Worm (Caenorhabditis elegans) whole organism, young adult: ENCODE measurements around the gene Y54F10AR.1.

ENCODE experiments used
- F37B4.10 ChIP-seq: fragments of 200-800 bp; sonication (Bioruptor generic); IDR thresholded peaks from 2 replicates; pipeline ENCODE4 v1.3.6; 2022; ENCODE audit warnings: missing genetic modification characterization, missing compliant biosample characterization
- attf-6 ChIP-seq: fragments of 200-800 bp; sonication (Bioruptor generic); IDR thresholded peaks from 2 replicates; pipeline ENCODE4 v1.3.6; 2022; ENCODE audit warnings: missing genetic modification reagents, missing genetic modification characterization, missing compliant biosample characterization
- ceh-100 ChIP-seq: fragments of 200-800 bp; sonication (Bioruptor generic); IDR thresholded peaks from 2 replicates; pipeline ENCODE4 v1.3.6; 2022; ENCODE audit warnings: missing genetic modification reagents, missing genetic modification characterization, missing compliant biosample characterization
- ceh-79 ChIP-seq: sonication (generic microtip); optimal IDR thresholded peaks from 2 replicates; lab custom pipeline; 2017; ENCODE audit warnings: mild to moderate bottlenecking, missing genetic modification characterization, missing compliant biosample characterization
- ceh-91 ChIP-seq: fragments of 200-800 bp; sonication (Bioruptor generic); IDR thresholded peaks from 2 replicates; pipeline ENCODE4 v1.3.6; 2022; ENCODE audit warnings: missing genetic modification reagents, missing genetic modification characterization, missing compliant biosample characterization
- dox-1 ChIP-seq: fragments of 200-800 bp; sonication (Bioruptor generic); IDR thresholded peaks from 2 replicates; pipeline ENCODE4 v1.3.6; 2022; ENCODE audit warnings: missing genetic modification reagents, missing genetic modification characterization, missing compliant biosample characterization
- lin-35 ChIP-seq, 3 experiments: fragments of 150-350 bp in 2 of 3; sonication (generic microtip) in 1 of 3; optimal IDR thresholded peaks; 2 replicates each; lab custom pipeline; 2014 to 2018; ENCODE audit warnings: missing biosample characterization in 3 of 3, missing genetic modification characterization in 3 of 3, missing genetic modification reagents in 3 of 3
- nhr-90 ChIP-seq: sonication (generic microtip); optimal IDR thresholded peaks from 2 replicates; lab custom pipeline; 2016; ENCODE audit warnings: missing genotype, mild to moderate bottlenecking, missing genetic modification characterization, missing compliant biosample characterization
- pha-4 ChIP-seq: fragments of 150-350 bp; sonication (generic microtip); optimal IDR thresholded peaks from 2 replicates; lab custom pipeline; 2014; ENCODE audit warnings: missing biosample characterization, missing genetic modification reagents, missing genetic modification characterization
- rec-8 ChIP-seq, 2 experiments: sonication (generic microtip); optimal IDR thresholded peaks; 2 replicates each; lab custom pipeline; 2016; ENCODE audit warnings: mild to moderate bottlenecking in 2 of 2, missing genetic modification characterization in 2 of 2, missing genetic modification reagents in 2 of 2, missing genotype in 2 of 2, missing biosample characterization in 1 of 2, missing compliant biosample characterization in 1 of 2, moderate library complexity in 1 of 2
- rpc-1 ChIP-seq, 2 experiments: fragments of 150-350 bp in 1 of 2; sonication (generic microtip) in 1 of 2; optimal IDR thresholded peaks; 2 replicates each; lab custom pipeline; 2014 to 2018; ENCODE audit warnings: missing biosample characterization in 1 of 2, missing genetic modification characterization in 1 of 2, missing genetic modification reagents in 1 of 2, missing genotype in 1 of 2
- somi-1 ChIP-seq: fragments of 200-800 bp; sonication (Bioruptor generic); optimal IDR thresholded peaks from 2 replicates; lab custom pipeline; 2018; ENCODE audit warnings: mild to moderate bottlenecking, missing genetic modification characterization, missing compliant biosample characterization
- unc-130 ChIP-seq: sonication (generic microtip); optimal IDR thresholded peaks from 2 replicates; lab custom pipeline; 2016; ENCODE audit warnings: missing genetic modification reagents, missing genetic modification characterization, missing compliant biosample characterization

DNA sequence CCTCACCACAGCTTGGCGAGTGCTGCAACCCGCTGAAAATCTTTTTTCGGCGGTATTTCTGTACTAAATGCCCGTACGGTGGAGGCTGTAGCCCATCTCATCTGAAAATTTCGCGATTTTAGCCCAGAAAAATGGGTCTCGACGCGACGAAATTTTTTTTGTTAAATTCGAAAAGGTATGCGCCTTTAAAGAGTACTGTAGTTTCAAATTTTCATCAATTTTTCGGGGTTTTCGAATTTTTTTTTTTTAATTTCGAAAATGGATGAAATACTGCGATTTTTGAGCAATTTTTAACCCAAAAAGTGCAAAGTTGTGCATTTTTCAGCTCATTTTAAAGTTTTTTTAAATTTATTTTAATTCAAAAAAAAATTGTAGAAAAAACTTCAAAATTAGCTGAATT, 4.0 kb downstream of the Y54F10AR.1 start, which contains the start of gene Y54F10AR.2:
- TF ChIP-seq dox-1 = no peak
- no peak for TF ChIP-seq unc-130
- no peak for TF ChIP-seq somi-1
- no peak for TF ChIP-seq pha-4
- TF ChIP-seq ceh-79 (tag; lab: Kevin White, UChicago) = no peak
- no peak for TF ChIP-seq attf-6
- no peak for TF ChIP-seq ceh-100 (GFP tag; lab: Robert Waterston, UW)
- TF ChIP-seq rec-8 (tag; optimal IDR thresholded peaks at IDR 0.05; lab: Kevin White, UChicago) = no peak
- no peak for TF ChIP-seq ceh-91 (GFP tag; lab: Robert Waterston, UW)
- TF ChIP-seq lin-35 (GFP tag; optimal IDR thresholded peaks at IDR 0.05; lab: Kevin White, UChicago) = no peak
- TF ChIP-seq nhr-90 (tag; lab: Kevin White, UChicago) = no peak
- TF ChIP-seq F37B4.10 (GFP tag; lab: Robert Waterston, UW) = no peak
- TF ChIP-seq rpc-1 (optimal IDR thresholded peaks at IDR 0.05; lab: Kevin White, UChicago) = no peak
- TF ChIP-seq rpc-1 (tag; optimal IDR thresholded peaks at IDR 0.05; lab: Kevin White, UChicago) = no peak
